Fruit fly (Drosophila melanogaster): ENCODE results near the gene CG32086.

The CG32086 gene

dm6 chr3L:11554338-11554737 is 29.5 kb downstream of the CG32086 start (continued):
- TF ChIP-seq knrl (GFP tag; IDR thresholded peaks at IDR 0.05; ENCODE audit: partially characterized antibody) (no peak), Sox100B (GFP tag; optimal IDR thresholded peaks at IDR 0.05) (peak; percentile 83), oc (tag; optimal IDR thresholded peaks at IDR 0.05) (peak; percentile 80), CG3847 (GFP tag; IDR thresholded peaks at IDR 0.05) (0 out of 2 replicates have a peak, but pooled peaks have one; percentile 15), ase (GFP tag; IDR thresholded peaks at IDR 0.05) (peak; percentile 68; the same call in 1 of the 3 replicates), Sry-β (GFP tag; optimal IDR thresholded peaks at IDR 0.05) (peak; percentile 40), maf-S (GFP tag; optimal IDR thresholded peaks at IDR 0.05) (peak; percentile 61), crp (GFP tag; optimal IDR thresholded peaks at IDR 0.05) (peak in 1 of 2 experiments; percentile 63), CG17829 (tag; optimal IDR thresholded peaks at IDR 0.05) (peak; percentile 96), NC2α (GFP tag; optimal IDR thresholded peaks at IDR 0.05) (no peak), CG4424 (GFP tag; optimal IDR thresholded peaks at IDR 0.05) (peak; percentile 80), danr (GFP tag; IDR thresholded peaks at IDR 0.05) (peak; percentile 69; the same call in 1 of the 2 replicates), CG31441 (GFP tag; IDR thresholded peaks at IDR 0.05) (peak; percentile 97), btn (GFP tag; optimal IDR thresholded peaks at IDR 0.05) (peak; percentile 46), zfh2 (GFP tag; optimal IDR thresholded peaks at IDR 0.05) (no peak), CG16813 (GFP tag; IDR thresholded peaks at IDR 0.05; ENCODE audit: partially characterized antibody) (no peak), fd64A (GFP tag; optimal IDR thresholded peaks at IDR 0.05) (peak; percentile 74), TFAM (GFP tag; optimal IDR thresholded peaks at IDR 0.05) (peak; percentile 46), sim (GFP tag; IDR thresholded peaks at IDR 0.05) (peak; percentile 91), CG1647 (GFP tag; optimal IDR thresholded peaks at IDR 0.05) (peak; percentile 39), bcd (GFP tag; optimal IDR thresholded peaks at IDR 0.05) (peak; percentile 72), corto (GFP tag; optimal IDR thresholded peaks at IDR 0.05) (no peak), zf30C (GFP tag; optimal IDR thresholded peaks at IDR 0.05) (peak; percentile 89), lilli (GFP tag; optimal IDR thresholded peaks at IDR 0.05) (peak; percentile 77), CG5953 (GFP tag; IDR thresholded peaks at IDR 0.05) (no peak), CG14050 (GFP tag; IDR thresholded peaks at IDR 0.05) (no peak), B-H2 (GFP tag; optimal IDR thresholded peaks at IDR 0.05) (no peak), CG1024 (GFP tag; IDR thresholded peaks at IDR 0.05) (peak; percentile 74), CG17612 (GFP tag; IDR thresholded peaks at IDR 0.05) (0 out of 2 replicates have a peak, but pooled peaks have one; percentile 7), bowl (GFP tag; IDR thresholded peaks at IDR 0.05) (no peak), trem (tag; optimal IDR thresholded peaks at IDR 0.05) (peak; percentile 93), CG32767 (GFP tag; IDR thresholded peaks at IDR 0.05) (peak; percentile 61; the same call in 1 of the 2 replicates), CG2116 (GFP tag; optimal IDR thresholded peaks at IDR 0.05) (peak; percentile 55), MESR4 (GFP tag; optimal IDR thresholded peaks at IDR 0.05) (peak; percentile 23), sc (optimal IDR thresholded peaks at IDR 0.05) (no peak), sc (GFP tag; optimal IDR thresholded peaks at IDR 0.05) (peak; percentile 91), pfk (GFP tag; optimal IDR thresholded peaks at IDR 0.05) (no peak), bsh (GFP tag; optimal IDR thresholded peaks at IDR 0.05) (peak in 1 of 2 experiments; percentile 94), fd3F (GFP tag; optimal IDR thresholded peaks at IDR 0.05) (no peak), dysf (GFP tag; IDR thresholded peaks at IDR 0.05) (peak; percentile 73), Doc2 (GFP tag; IDR thresholded peaks at IDR 0.05) (no peak), cato (GFP tag; optimal IDR thresholded peaks at IDR 0.05; ENCODE audit: borderline replicate concordance) (peak; percentile 63), Spps (tag; optimal IDR thresholded peaks at IDR 0.05) (peak; percentile 90), Fer3 (tag; optimal IDR thresholded peaks at IDR 0.05) (peak; percentile 64), ken (GFP tag; IDR thresholded peaks at IDR 0.05) (peak; percentile 80), CG42726 (GFP tag; IDR thresholded peaks at IDR 0.05; ENCODE audit: partially characterized antibody) (no peak), CG11247 (GFP tag; IDR thresholded peaks at IDR 0.05) (peak; percentile 50; the same call in 1 of the 2 replicates), NK7.1 (GFP tag; optimal IDR thresholded peaks at IDR 0.05) (no peak), Trl (optimal IDR thresholded peaks at IDR 0.05) (no peak), Trl (GFP tag; optimal IDR thresholded peaks at IDR 0.05) (peak; percentile 73), klu (GFP tag; IDR thresholded peaks at IDR 0.05) (peak; percentile 53; the same call in 1 of the 2 replicates)
